Fruit fly (Drosophila melanogaster): ENCODE results near the gene Gr32a.

The Gr32a gene

dm6 chr2L:11113714-11114113 is at the start of gene Gr32a:
Gr32a (plus strand) TSS chr2L:11114014.
- no peak for TF ChIP-seq CG8159 (tag; optimal IDR thresholded peaks at IDR 0.05)
- no peak for TF ChIP-seq CG12605 (GFP tag; IDR thresholded peaks at IDR 0.05)
- TF ChIP-seq rn (GFP tag; IDR thresholded peaks at IDR 0.05) = no peak
- TF ChIP-seq CG4496 (GFP tag; IDR thresholded peaks at IDR 0.05) = no peak
- TF ChIP-seq CG14655 (GFP tag; optimal IDR thresholded peaks at IDR 0.05) = no peak
- no peak for TF ChIP-seq Pif1A (GFP tag; optimal IDR thresholded peaks at IDR 0.05)
- no peak for TF ChIP-seq Ets98B (GFP tag; IDR thresholded peaks at IDR 0.05)
- TF ChIP-seq Snoo (tag; optimal IDR thresholded peaks at IDR 0.05) = no peak
- TF ChIP-seq gl (tag; optimal IDR thresholded peaks at IDR 0.05) = no peak
- TF ChIP-seq CG15710 (tag; optimal IDR thresholded peaks at IDR 0.05) = no peak
- no peak for TF ChIP-seq CG13204 (GFP tag; optimal IDR thresholded peaks at IDR 0.05)
- no peak for TF ChIP-seq D1 (tag; optimal IDR thresholded peaks at IDR 0.05)
- no peak for TF ChIP-seq CG32121 (GFP tag; IDR thresholded peaks at IDR 0.05)

dm6 chr2L:11065106-11065878 is 48.5 kb upstream of the Gr32a start:
- TF ChIP-seq CG9948 (tag; optimal IDR thresholded peaks at IDR 0.05) = peak; percentile 51
- peak; percentile 27 for TF ChIP-seq CG34367 (tag; optimal IDR thresholded peaks at IDR 0.05)
- peak; percentile 24 for TF ChIP-seq Pif1A (GFP tag; optimal IDR thresholded peaks at IDR 0.05)
- peak; percentile 62 for TF ChIP-seq CG15710 (tag; optimal IDR thresholded peaks at IDR 0.05)
- TF ChIP-seq CG14655 (GFP tag; optimal IDR thresholded peaks at IDR 0.05) = peak; percentile 39
- peak; percentile 66 for TF ChIP-seq Ets98B (GFP tag; IDR thresholded peaks at IDR 0.05)
- TF ChIP-seq CG17806 (tag; optimal IDR thresholded peaks at IDR 0.05) = peak; percentile 34
- TF ChIP-seq CG10348 (GFP tag; IDR thresholded peaks at IDR 0.05) = no peak
- peak; percentile 53 for TF ChIP-seq Pif1B (GFP tag; optimal IDR thresholded peaks at IDR 0.05)
- peak; percentile 74; the same call in 2 of the 3 replicates for TF ChIP-seq CG4496 (GFP tag; IDR thresholded peaks at IDR 0.05)
- peak; percentile 28 for TF ChIP-seq CG8301 (tag; optimal IDR thresholded peaks at IDR 0.05)
- TF ChIP-seq CG12605 (GFP tag; IDR thresholded peaks at IDR 0.05) = peak; percentile 71
- TF ChIP-seq gl (tag; optimal IDR thresholded peaks at IDR 0.05) = no peak
- TF ChIP-seq EcR (GFP tag; optimal IDR thresholded peaks at IDR 0.05) = no peak
- TF ChIP-seq Snoo (tag; optimal IDR thresholded peaks at IDR 0.05) = peak; percentile 61
- TF ChIP-seq CG8159 (tag; optimal IDR thresholded peaks at IDR 0.05) = peak; percentile 63
- TF ChIP-seq rn (GFP tag; IDR thresholded peaks at IDR 0.05) = no peak
- TF ChIP-seq CG32121 (GFP tag; IDR thresholded peaks at IDR 0.05) = peak; percentile 70
- TF ChIP-seq D1 (tag; optimal IDR thresholded peaks at IDR 0.05) = no peak

DNA sequence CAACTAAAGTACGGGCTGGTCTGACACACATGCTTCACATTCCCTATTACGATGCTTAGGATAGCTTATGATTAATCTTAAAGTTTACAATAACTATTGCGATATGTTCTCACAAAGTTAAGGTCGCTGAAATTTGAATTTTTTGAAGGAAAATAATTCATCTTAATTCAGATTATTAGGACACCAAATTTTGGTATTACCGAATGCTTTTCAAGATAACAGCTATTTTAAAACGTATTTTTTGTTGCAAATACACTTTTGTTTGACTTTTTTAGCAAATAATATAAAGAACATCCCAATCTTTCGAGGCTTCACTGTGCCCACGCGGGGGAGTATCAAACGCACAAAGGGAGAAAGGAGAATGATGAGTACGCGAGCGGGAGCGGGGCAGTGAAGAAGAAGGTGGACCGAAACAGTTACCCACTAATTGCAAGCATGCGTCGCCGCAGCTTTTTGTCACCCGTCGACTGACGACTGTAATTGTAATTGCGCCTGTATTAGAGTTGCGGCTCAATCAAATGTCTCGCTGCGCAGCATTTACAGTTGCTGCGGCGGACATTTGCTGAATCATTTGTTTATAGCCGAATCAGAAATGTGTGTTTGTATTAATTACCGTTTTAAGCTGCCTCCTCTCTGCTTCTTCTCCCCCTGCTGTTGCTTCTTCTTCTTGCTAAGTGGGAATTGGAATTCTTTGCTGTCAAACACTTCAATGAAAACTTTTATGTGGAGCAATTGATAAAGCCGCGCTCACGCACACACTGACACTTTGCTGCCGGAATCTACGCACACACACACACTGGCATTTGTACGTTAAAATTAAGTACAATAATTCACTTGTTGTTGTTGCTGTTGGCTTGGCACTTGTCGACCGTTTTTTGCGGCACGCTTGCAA is 47.6 kb upstream of the Gr32a start:
- no peak for TF ChIP-seq EcR (GFP tag; optimal IDR thresholded peaks at IDR 0.05)
- TF ChIP-seq CG10348 (GFP tag; IDR thresholded peaks at IDR 0.05) = no peak
- TF ChIP-seq CG15710 (tag; optimal IDR thresholded peaks at IDR 0.05) = peak; percentile 36
- TF ChIP-seq CG9948 (tag; optimal IDR thresholded peaks at IDR 0.05) = peak; percentile 42
- TF ChIP-seq Ets98B (GFP tag; IDR thresholded peaks at IDR 0.05) = peak; percentile 26; the same call in 1 of the 2 replicates
- TF ChIP-seq gl (tag; optimal IDR thresholded peaks at IDR 0.05) = no peak
- peak; percentile 11 for TF ChIP-seq D1 (tag; optimal IDR thresholded peaks at IDR 0.05)
- peak; percentile 15 for TF ChIP-seq CG17806 (tag; optimal IDR thresholded peaks at IDR 0.05)
- TF ChIP-seq CG12605 (GFP tag; IDR thresholded peaks at IDR 0.05) = no peak
- no peak for TF ChIP-seq rn (GFP tag; IDR thresholded peaks at IDR 0.05)
- TF ChIP-seq CG34367 (tag; optimal IDR thresholded peaks at IDR 0.05) = no peak
- peak; percentile 64 for TF ChIP-seq Pif1A (GFP tag; optimal IDR thresholded peaks at IDR 0.05)
- TF ChIP-seq CG32121 (GFP tag; IDR thresholded peaks at IDR 0.05) = 0 out of 2 replicates have a peak, but pooled peaks have one; percentile 55
- TF ChIP-seq Pif1B (GFP tag; optimal IDR thresholded peaks at IDR 0.05) = no peak
- peak; percentile 51; the same call in 2 of the 3 replicates for TF ChIP-seq CG4496 (GFP tag; IDR thresholded peaks at IDR 0.05)
- TF ChIP-seq CG14655 (GFP tag; optimal IDR thresholded peaks at IDR 0.05) = peak; percentile 51
- peak; percentile 40 for TF ChIP-seq Snoo (tag; optimal IDR thresholded peaks at IDR 0.05)
- peak; percentile 48 for TF ChIP-seq CG8159 (tag; optimal IDR thresholded peaks at IDR 0.05)
- no peak for TF ChIP-seq fd96Ca (GFP tag; IDR thresholded peaks at IDR 0.05)
- TF ChIP-seq CG13204 (GFP tag; optimal IDR thresholded peaks at IDR 0.05) = no peak
- peak; percentile 36 for TF ChIP-seq CG8301 (tag; optimal IDR thresholded peaks at IDR 0.05)

DNA sequence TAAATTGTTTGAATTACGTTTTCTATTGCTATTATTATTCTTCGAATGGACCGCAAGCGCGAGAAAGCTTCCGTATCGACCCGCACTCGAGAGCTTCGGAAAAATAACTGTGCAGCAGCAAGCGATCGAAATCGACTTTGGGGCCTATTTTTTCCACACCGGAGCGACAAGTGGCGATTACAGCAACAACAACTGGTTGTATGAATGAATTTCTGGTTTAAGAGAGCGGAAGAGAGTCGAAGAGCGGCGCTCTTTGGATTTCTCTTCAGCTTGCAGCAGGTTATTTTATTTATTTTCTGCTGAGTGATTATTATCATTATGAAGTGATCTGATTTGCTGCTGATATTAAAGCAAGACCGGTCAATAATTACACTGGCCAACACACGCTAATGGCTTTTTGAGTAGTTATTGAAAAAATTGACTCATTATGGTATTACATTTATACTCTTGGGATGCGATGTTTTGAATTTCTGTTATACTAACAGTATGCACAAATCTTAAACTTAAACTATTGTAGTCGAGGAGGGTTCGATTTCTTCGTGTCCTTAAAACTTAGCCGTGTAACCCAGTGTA is 46.8 kb upstream of the Gr32a start, which contains the start of gene Samuel:
TSS of gene Samuel (minus strand) at position 112 of the 573 bp plus-strand sequence.
- TF ChIP-seq CG8301 (tag; optimal IDR thresholded peaks at IDR 0.05) (peak; percentile 50), CG9948 (tag; optimal IDR thresholded peaks at IDR 0.05) (peak; percentile 18), CG13204 (GFP tag; optimal IDR thresholded peaks at IDR 0.05) (peak; percentile 54), CG10348 (GFP tag; IDR thresholded peaks at IDR 0.05) (no peak), fd96Ca (GFP tag; IDR thresholded peaks at IDR 0.05) (no peak; the same call in 2 of the 3 replicates), CG12605 (GFP tag; IDR thresholded peaks at IDR 0.05) (peak; percentile 84), Snoo (tag; optimal IDR thresholded peaks at IDR 0.05) (peak; percentile 38), CG14655 (GFP tag; optimal IDR thresholded peaks at IDR 0.05) (peak; percentile 59), Pif1A (GFP tag; optimal IDR thresholded peaks at IDR 0.05) (peak; percentile 58), CG4496 (GFP tag; IDR thresholded peaks at IDR 0.05) (peak; percentile 62; the same call in 1 of the 3 replicates), CG8159 (tag; optimal IDR thresholded peaks at IDR 0.05) (peak; percentile 68), CG32121 (GFP tag; IDR thresholded peaks at IDR 0.05) (0 out of 2 replicates have a peak, but pooled peaks have one; percentile 19), CG15710 (tag; optimal IDR thresholded peaks at IDR 0.05) (peak; percentile 49), D1 (tag; optimal IDR thresholded peaks at IDR 0.05) (peak; percentile 31), CG34367 (tag; optimal IDR thresholded peaks at IDR 0.05) (peak; percentile 43), Ets98B (GFP tag; IDR thresholded peaks at IDR 0.05) (peak; percentile 73), CG17806 (tag; optimal IDR thresholded peaks at IDR 0.05) (peak; percentile 57), gl (tag; optimal IDR thresholded peaks at IDR 0.05) (peak; percentile 50), rn (GFP tag; IDR thresholded peaks at IDR 0.05) (no peak), Pif1B (GFP tag; optimal IDR thresholded peaks at IDR 0.05) (peak; percentile 70), EcR (GFP tag; optimal IDR thresholded peaks at IDR 0.05) (peak; percentile 58)
